Worm (Caenorhabditis elegans): Measurements from ENCODE around the gene gipc-2.

DNA sequence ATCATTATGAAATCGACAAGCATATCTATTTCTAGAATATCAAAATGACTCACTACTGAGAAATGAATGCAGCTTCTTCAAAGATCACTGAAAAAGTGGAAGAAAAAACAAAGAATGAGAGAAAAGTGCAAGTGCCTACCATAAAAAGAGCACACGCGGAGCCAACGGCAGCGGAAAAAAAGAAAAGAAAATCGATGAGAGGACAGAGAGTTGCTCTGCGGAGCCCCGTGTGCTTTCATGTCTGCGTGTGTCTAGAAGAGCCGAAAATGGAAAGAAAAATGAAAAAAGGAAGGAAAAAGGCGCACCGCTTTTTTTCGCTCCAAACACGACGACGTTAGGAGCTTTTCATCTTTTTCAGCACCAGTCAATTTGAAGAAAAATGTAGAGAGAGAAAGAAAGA lies 35.3 kb upstream of the gipc-2 start, which contains the start of gene ipla-7:
- TF ChIP-seq him-1 (tag; optimal IDR thresholded peaks at IDR 0.05) (no peak), W03F9.2 (tag; optimal IDR thresholded peaks at IDR 0.05) (no peak), dao-5 (tag; optimal IDR thresholded peaks at IDR 0.05) (no peak)

Measured in whole organism, L4/young adult.